Fruit fly (Drosophila melanogaster) whole organism: ENCODE results near the gene Hgsnat.

Experiments
- Dll ChIP-seq: fragments of >200 bp; optimal IDR thresholded peaks from 2 replicates; lab custom pipeline; 2017
- EcR ChIP-seq, 2 experiments: fragments of >200 bp; optimal IDR thresholded peaks; 2 replicates each; lab custom pipeline; 2017; ENCODE audit warnings: missing biosample characterization in 2 of 2, missing genetic modification characterization in 2 of 2, missing genetic modification reagents in 2 of 2
- psq ChIP-seq: fragments of >200 bp; optimal IDR thresholded peaks from 2 replicates; lab custom pipeline; 2017
- usp ChIP-seq: fragments of >200 bp; optimal IDR thresholded peaks from 2 replicates; lab custom pipeline; 2017; ENCODE audit warnings: missing biosample characterization, missing genetic modification characterization, mixed read lengths

DNA sequence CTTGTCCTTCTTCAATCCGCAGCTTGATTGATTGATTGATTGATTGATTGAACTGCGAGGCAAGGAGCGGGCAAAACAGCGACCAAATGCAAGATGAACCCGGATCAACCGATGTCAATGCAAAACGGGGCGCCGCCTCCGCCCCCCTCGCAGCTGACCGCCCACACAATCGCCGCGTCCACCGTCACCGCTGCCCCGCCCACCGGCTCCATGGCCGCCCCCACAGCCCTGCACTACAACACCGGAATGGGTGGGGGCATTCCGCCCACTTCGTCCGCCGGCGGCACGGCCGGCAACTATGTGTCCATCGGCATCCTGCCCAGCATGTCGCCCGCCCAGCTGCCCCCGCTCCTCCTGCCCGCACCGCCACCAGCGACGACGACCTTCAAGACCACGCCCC is 23.9 kb upstream of the Hgsnat start:
- TF ChIP-seq EcR (GFP tag; optimal IDR thresholded peaks at IDR 0.05; lab: Kevin White, UChicago), result no peak
- TF ChIP-seq usp (GFP tag; lab: Kevin White, UChicago), result no peak
- no peak for TF ChIP-seq psq (lab: Kevin White, UChicago)
- no peak for TF ChIP-seq Dll (lab: Kevin White, UChicago)
